Fruit fly (Drosophila melanogaster): ENCODE results near the gene IntS11.

Gene IntS11

DNA sequence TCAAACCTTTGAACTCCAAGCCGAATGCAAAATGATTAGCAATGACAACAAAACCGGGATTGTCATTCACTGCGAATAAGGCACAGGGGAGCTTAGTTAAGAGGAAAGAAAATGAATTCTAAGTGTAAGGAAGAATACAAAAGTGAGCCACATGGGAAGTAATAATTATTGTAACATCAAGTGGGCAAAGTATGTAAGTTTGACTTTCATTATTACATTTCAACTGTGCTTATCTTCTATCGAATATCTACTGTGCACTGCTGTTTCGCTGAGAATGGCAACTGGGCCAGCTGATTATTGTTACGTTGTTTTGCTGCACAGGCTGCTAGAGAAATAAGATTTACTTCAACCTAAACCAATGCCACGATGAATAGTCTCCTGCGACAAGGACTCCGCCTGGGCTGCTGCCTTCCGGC is 8.5 kb upstream of the IntS11 start, which contains the start of the genes CG7601 and CIA30 (continued):
- TF ChIP-seq TFAM (GFP tag; optimal IDR thresholded peaks at IDR 0.05) = peak; percentile 84
- TF ChIP-seq mirr (GFP tag; optimal IDR thresholded peaks at IDR 0.05) = peak; percentile 99
- peak; percentile 100 for TF ChIP-seq CG14667 (GFP tag; IDR thresholded peaks at IDR 0.05)
- peak; percentile 99 for TF ChIP-seq gro (GFP tag; optimal IDR thresholded peaks at IDR 0.05)
- TF ChIP-seq CG4360 (GFP tag; IDR thresholded peaks at IDR 0.05) = peak; percentile 97
- TF ChIP-seq Rx (GFP tag; IDR thresholded peaks at IDR 0.05) = peak; percentile 100
- no peak for TF ChIP-seq CG7963 (GFP tag; IDR thresholded peaks at IDR 0.05; ENCODE audit: partially characterized antibody)
- no peak for TF ChIP-seq sd (tag; optimal IDR thresholded peaks at IDR 0.05)
- TF ChIP-seq Blimp-1 (GFP tag; optimal IDR thresholded peaks at IDR 0.05) = peak; percentile 95
- peak; percentile 99 for TF ChIP-seq tin (GFP tag; optimal IDR thresholded peaks at IDR 0.05)
- peak; percentile 92 for TF ChIP-seq CG14965 (GFP tag; optimal IDR thresholded peaks at IDR 0.05; ENCODE audit: borderline replicate concordance)
- peak; percentile 96 for TF ChIP-seq dm (GFP tag; optimal IDR thresholded peaks at IDR 0.05)
- TF ChIP-seq CG6272 (GFP tag; IDR thresholded peaks at IDR 0.05) = peak; percentile 100
- peak; percentile 95 for TF ChIP-seq fd64A (GFP tag; optimal IDR thresholded peaks at IDR 0.05)
- peak; percentile 100 for TF ChIP-seq so (GFP tag; IDR thresholded peaks at IDR 0.05)
- TF ChIP-seq eve (GFP tag; optimal IDR thresholded peaks at IDR 0.05) = peak in 1 of 2 experiments; percentile 91
- TF ChIP-seq CG5953 (GFP tag; IDR thresholded peaks at IDR 0.05) = peak; percentile 100
- peak; percentile 100 for TF ChIP-seq seq (GFP tag; IDR thresholded peaks at IDR 0.05)
- TF ChIP-seq unpg (GFP tag; optimal IDR thresholded peaks at IDR 0.05) = peak; percentile 98
- peak; percentile 97 for TF ChIP-seq CG18476 (GFP tag; optimal IDR thresholded peaks at IDR 0.05)
- TF ChIP-seq Nf-YB (GFP tag; optimal IDR thresholded peaks at IDR 0.05) = peak; percentile 81
- peak; percentile 97 for TF ChIP-seq her (GFP tag; optimal IDR thresholded peaks at IDR 0.05)
- TF ChIP-seq Hr39 (optimal IDR thresholded peaks at IDR 0.05) = no peak
- TF ChIP-seq CG8924 (tag; optimal IDR thresholded peaks at IDR 0.05) = peak; percentile 97
- TF ChIP-seq GATAe (GFP tag; conservative IDR thresholded peaks at IDR 0.05) = peak; percentile 100
- peak; percentile 100 for TF ChIP-seq row (GFP tag; IDR thresholded peaks at IDR 0.05)
- peak; percentile 100 for TF ChIP-seq Atf6 (GFP tag; IDR thresholded peaks at IDR 0.05)
- TF ChIP-seq hth (optimal IDR thresholded peaks at IDR 0.05) = no peak
- peak; percentile 100 for TF ChIP-seq otp (GFP tag; IDR thresholded peaks at IDR 0.05)
- TF ChIP-seq Lhr (GFP tag; optimal IDR thresholded peaks at IDR 0.05) = peak; percentile 89
- TF ChIP-seq eyg (GFP tag; optimal IDR thresholded peaks at IDR 0.05) = peak; percentile 98
- TF ChIP-seq CG5180 (GFP tag; optimal IDR thresholded peaks at IDR 0.05) = peak; percentile 92
- TF ChIP-seq CG13123 (GFP tag; optimal IDR thresholded peaks at IDR 0.05) = peak; percentile 94
- peak; percentile 100 for TF ChIP-seq Ravus (GFP tag; IDR thresholded peaks at IDR 0.05)
- peak; percentile 97 for TF ChIP-seq Fer1 (GFP tag; optimal IDR thresholded peaks at IDR 0.05)
- TF ChIP-seq pan (optimal IDR thresholded peaks at IDR 0.05) = no peak
- TF ChIP-seq pan (GFP tag; optimal IDR thresholded peaks at IDR 0.05 in 1 of 2, IDR thresholded peaks at IDR 0.05 in 1 of 2) = peak in 1 of 2 experiments; percentile 100
- peak; percentile 99 for TF ChIP-seq CG11696 (GFP tag; IDR thresholded peaks at IDR 0.05)
- peak; percentile 100 for TF ChIP-seq Aef1 (GFP tag; IDR thresholded peaks at IDR 0.05)
- TF ChIP-seq grau (tag; optimal IDR thresholded peaks at IDR 0.05) = peak; percentile 99
- peak; percentile 96 for TF ChIP-seq CG12391 (tag; optimal IDR thresholded peaks at IDR 0.05)
- peak; percentile 99 for TF ChIP-seq CG4424 (GFP tag; optimal IDR thresholded peaks at IDR 0.05)
- peak; percentile 98 for TF ChIP-seq shn (GFP tag; optimal IDR thresholded peaks at IDR 0.05)
- TF ChIP-seq ems (GFP tag; optimal IDR thresholded peaks at IDR 0.05) = peak; percentile 98
- TF ChIP-seq CG7271 (tag; optimal IDR thresholded peaks at IDR 0.05) = peak; percentile 96
- TF ChIP-seq CG12942 (GFP tag; optimal IDR thresholded peaks at IDR 0.05) = peak; percentile 98
- TF ChIP-seq vvl (GFP tag; IDR thresholded peaks at IDR 0.05) = peak; percentile 100
- TF ChIP-seq nerfin-1 (tag; optimal IDR thresholded peaks at IDR 0.05) = peak; percentile 95
- peak; percentile 99 for TF ChIP-seq Fer2 (tag; optimal IDR thresholded peaks at IDR 0.05)
- peak; percentile 99 for TF ChIP-seq CG1024 (GFP tag; IDR thresholded peaks at IDR 0.05)
- TF ChIP-seq sisA (GFP tag; IDR thresholded peaks at IDR 0.05) = peak; percentile 100
- TF ChIP-seq CG8944 (GFP tag; optimal IDR thresholded peaks at IDR 0.05) = peak; percentile 99
- peak; percentile 99 for TF ChIP-seq rib (GFP tag; IDR thresholded peaks at IDR 0.05)

Data from whole organism, embryonic.